Fruit fly (Drosophila melanogaster): ENCODE data around the gene chas.

Gene chas

DNA sequence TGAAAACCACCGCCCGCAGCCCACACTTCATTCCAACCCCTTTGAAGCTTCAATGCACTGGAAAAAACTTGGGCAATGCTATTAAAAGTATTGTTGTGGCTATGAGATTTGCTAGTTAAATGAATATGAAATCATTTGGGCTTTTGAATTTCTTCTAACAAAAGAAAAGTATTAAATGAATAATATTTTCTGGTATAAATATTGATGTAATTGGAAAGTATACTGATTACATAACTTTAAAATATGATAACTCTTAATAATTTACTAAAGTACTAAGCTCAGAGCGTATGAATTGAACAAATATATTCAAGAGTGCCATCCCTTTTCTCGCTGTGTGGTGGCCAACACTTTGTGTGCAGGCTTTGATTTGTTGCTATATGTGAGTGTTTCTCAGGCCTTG, 5.8 kb downstream of the chas start:
- TF ChIP-seq CG17801 (GFP tag; optimal IDR thresholded peaks at IDR 0.05; ENCODE audit: partially characterized antibody) = no peak

DNA sequence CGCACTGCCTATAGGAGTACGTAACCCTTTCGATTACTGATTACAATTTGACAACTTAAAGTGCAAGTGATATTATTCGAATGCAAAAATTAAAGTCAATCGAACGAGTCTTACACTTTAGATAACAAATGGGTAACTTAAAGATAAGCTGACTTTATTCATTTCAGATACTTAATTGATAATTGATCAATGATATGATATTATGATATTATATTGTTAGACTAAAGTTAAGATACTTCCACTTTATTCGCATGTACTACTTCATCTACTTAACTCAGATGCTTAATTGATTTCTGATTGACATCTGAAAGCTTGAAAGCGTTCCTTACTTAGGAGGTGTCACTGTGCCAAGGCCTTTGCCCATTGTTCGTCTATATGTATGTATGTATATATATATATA, 12.4 kb downstream of the chas start:
- no peak for TF ChIP-seq CG17801 (GFP tag; optimal IDR thresholded peaks at IDR 0.05; ENCODE audit: partially characterized antibody)

DNA sequence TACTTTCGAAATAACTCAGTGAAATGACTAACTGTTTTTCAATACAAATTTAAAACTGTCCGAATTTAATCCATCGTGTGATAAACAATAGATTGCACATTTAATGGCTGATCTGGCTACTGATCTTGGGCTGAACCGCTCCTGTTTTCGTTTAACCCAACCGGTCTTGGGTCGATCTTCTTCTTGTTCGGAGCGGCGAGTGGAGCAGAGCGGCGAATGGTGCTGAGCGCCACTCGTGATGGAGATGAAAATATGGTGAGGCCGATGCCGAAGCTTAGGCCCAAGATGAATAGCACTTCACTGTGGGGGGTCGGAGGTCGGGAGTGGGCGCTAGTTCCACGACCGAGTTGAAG, 15.0 kb downstream of the chas start:
- no peak for TF ChIP-seq CG17801 (GFP tag; optimal IDR thresholded peaks at IDR 0.05; ENCODE audit: partially characterized antibody)

DNA sequence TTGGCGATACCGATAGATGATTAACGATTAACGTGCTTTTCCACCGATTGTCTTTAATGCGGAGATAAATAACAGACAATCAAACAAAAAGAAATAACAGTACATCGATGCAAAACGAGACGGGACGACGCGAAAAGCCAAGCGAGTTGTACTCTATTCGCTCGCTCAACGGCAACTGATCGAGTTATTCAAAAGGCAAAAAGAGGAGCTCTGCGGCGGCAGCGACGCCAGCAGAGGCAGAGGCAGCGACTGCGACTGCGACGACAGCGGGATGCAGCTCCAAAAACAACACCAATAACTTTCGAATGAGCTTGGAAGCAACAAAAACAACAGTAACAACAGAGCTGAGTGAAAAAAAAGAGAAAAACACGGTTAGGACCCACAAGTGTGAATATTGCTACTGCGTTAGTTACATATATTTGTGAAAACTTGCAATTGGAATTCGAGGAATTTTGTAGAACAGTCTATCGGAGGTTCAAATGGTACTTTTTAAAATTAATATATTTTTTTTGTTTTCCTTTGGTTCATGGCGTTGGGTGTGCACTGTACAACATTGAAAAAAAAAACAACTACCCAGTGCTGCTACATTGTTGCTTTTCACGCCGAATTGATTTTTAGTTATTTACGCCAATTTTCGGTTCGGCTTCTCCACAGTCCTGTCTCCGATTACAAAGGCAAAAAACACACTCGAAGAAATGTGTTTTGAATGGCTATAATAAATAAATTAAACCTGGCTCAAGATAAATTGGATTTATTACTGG, 15.6 kb downstream of the chas start:
- TF ChIP-seq CG17801 (GFP tag; optimal IDR thresholded peaks at IDR 0.05; ENCODE audit: partially characterized antibody) = peak; percentile 50

DNA sequence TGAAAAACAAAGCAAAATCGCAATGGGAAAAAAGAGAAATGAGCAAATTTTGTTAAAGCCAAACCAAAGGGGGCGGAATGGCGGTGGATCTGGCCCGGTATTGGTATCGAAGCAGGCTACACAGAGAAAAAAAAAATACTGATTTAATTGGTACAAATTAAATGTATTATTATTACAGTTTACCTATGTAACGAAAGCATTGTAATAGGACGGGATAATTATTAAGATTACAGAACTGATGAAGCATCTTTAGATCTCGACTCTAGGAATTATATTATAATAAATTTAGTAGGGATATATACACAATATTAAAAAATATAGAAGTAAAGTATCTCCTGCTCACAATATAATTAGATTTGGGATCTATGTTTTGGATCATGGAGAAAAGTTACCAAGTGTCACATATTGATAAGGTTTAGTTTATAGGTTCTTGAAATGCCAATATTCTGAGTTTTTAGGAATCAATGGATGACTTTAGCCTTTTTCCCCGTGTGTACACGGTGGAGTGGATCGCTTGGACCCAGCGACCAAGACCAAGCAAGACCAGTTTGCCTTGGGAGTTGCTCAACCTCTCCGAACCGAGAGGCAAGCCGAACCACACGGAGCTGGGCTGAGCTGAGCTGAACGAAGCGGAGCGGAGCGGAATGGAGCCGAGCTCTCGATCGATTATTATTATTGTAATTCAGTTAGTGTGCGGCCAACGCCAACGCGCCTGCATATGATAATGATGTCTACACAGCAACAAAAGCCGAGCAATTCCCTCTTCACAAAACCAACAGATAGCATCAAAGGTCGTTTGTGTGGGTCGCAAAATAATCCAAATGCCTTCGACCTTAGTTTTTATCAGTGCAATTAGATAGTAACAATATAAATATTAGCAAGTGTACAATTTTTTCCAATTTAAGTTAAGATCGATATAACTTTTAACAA, 18.6 kb downstream of the chas start:
- no peak for TF ChIP-seq CG17801 (GFP tag; optimal IDR thresholded peaks at IDR 0.05; ENCODE audit: partially characterized antibody)

DNA sequence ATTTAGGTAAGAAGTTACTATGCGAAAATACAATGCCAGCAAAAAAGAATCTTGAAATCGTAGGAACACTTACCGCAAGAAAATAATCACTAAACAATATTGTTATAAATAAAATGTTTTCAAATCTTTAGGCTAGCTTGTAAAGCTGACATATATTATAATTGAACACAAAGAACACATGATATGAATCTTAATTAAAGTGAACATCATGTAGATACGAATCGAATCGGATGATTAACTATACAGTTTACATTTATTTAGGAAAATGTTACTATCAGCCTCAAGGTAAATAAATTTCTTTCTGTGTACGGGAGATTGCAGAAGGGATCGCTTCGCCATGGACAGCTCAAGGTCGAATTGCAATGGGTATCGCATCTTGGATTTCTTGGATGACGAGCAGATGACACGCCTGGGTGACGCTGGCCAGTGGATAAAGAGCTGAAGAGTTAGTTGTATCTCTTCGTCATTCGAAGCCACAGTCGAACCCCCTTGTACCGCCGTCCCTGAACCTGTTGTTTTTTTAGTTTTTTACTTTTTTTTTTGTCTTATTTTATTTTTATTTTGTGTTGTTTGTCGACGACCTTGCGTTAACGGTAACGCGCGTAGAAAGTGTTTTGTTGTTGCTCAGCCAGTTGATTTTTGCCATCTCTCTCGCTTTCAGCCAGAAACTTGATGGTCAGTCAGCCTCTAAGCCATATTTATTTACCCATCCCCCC, 20.4 kb downstream of the chas start:
- no peak for TF ChIP-seq CG17801 (GFP tag; optimal IDR thresholded peaks at IDR 0.05; ENCODE audit: partially characterized antibody)

DNA sequence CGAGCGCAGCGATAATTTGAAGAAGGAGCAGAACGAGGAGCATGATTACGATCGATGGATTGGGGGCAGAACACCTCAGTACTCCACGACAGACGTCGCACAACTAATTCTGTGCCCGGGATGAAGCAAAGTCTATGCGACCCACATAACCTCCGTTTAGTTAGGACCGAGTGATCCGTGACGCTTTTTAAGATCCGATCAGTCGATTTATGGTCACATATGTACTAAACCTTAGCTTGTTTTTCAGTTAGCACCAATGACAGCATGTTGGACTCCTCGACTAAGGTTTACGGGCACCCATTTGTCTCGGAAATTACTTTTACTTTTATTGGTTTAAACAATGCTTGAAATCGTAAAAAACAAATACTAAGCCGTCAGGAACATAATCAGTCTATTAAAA, 26.7 kb downstream of the chas start, which contains the start of gene CG12990:
Gene CG12990, minus strand, starts transcription at position 101 of the 400 bp plus-strand sequence.
- no peak for TF ChIP-seq CG17801 (GFP tag; optimal IDR thresholded peaks at IDR 0.05; ENCODE audit: partially characterized antibody)

DNA sequence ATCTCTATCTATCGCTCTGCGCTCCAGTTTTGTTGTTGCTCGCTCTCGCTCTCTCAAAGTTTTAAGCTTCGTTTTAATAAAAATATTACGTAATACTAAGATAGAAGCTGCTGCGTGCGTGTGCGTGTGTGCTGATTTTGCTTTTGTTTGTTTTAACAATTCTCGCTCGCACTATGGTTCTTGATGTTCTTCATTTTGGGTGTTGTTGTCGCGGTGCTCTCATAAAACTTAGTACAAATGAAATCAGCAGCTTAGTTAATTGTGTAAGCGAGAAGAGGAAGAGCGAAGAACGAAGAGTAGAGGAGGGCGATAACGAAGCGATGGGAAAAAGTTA, 39.4 kb downstream of the chas start:
- TF ChIP-seq CG17801 (GFP tag; optimal IDR thresholded peaks at IDR 0.05; ENCODE audit: partially characterized antibody) = no peak

DNA sequence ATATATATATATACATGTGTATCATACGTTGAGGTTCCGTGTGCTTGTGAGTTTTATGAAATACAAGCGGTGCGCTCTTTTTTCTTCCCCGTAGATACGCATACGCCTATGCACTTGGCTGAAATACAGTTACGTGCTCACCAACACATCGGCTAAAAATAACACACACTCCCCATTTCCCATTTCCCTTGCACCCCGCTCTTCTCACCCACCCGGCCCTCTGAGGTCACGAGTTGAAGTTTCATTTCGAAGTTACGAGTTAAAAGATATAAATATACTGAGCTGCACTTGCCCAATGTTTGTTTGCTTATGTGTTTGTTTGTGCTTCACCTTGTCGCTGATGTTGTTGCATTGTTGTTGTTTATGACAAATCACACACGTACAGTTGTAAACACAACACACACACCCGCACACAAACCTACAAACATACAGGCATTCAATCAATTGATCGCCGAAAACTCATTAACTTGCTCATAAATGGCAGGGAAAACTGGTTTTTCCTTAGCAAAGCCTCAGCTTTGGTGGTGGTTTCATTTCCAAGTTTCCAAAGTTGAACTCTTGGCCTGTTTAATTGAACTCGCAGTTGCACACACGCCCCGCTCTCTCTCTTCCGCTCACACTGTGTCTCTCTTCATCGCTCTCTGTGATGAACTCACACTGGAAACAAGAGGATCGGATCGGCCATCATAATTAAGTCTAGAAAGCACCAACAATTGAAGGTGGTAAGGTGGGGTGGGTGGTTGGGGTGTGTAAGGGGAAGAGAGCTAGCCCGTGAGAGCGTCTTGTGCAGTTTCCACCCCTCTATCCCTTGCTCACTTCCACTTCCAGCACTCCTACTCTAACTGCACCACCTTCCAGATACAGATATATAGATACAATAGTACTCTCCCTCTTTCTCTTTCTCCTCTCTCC, 40.1 kb downstream of the chas start:
- TF ChIP-seq CG17801 (GFP tag; optimal IDR thresholded peaks at IDR 0.05; ENCODE audit: partially characterized antibody) = peak; percentile 12

DNA sequence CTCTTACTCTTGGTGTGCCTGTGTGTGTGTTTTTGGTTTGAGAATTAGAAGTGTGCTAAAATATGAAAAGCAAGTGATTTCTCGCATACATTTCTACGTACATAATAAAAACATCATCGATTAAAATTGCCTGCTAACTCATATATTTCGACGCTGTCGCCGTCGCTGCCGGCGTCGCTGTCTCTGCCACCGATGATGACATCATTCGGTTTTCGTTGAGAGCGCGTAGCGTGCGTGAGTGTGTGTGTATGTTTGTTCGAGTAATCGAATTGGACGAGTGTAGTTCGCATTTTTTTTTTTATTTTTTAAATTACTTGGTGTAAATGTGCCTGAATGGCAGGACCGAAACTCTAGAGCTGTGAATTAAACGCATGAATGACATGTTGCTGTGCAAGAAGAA, 40.8 kb downstream of the chas start:
- TF ChIP-seq CG17801 (GFP tag; optimal IDR thresholded peaks at IDR 0.05; ENCODE audit: partially characterized antibody) = no peak

DNA sequence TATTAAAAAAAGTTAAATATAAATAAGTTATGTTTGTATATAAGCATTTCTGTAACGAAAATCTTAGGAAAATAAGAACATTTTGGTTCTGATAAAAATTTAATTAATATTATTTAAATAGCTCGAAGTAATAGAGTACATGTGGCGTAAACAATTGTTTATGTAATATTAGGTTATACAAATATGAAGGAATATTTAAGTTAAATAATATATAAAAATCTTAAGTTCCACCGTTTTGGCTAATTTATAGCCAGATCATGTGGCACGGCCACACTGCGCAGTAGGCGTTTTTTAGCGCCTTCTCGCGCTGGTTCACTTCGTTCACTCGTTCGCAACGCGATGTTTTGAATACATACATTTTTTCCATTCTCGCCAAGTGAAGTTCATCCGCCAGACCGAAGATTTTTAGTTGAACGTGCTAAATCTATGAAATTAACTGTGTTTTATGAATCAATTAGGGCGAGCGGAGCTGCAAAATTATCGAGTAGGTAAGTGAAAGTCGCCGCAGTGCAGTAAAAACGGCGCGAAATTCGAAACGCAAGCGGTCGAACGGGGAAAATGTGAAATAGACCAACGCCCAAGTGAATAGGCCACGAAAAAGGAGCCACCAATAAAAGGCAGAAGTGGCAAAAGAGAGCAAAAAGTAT, 41.4 kb downstream of the chas start, which contains the start of gene beta-Spec:
Gene beta-Spec, plus strand, starts transcription at position 323 of the 647 bp plus-strand sequence.
- peak; percentile 19 for TF ChIP-seq CG17801 (GFP tag; optimal IDR thresholded peaks at IDR 0.05; ENCODE audit: partially characterized antibody)

DNA sequence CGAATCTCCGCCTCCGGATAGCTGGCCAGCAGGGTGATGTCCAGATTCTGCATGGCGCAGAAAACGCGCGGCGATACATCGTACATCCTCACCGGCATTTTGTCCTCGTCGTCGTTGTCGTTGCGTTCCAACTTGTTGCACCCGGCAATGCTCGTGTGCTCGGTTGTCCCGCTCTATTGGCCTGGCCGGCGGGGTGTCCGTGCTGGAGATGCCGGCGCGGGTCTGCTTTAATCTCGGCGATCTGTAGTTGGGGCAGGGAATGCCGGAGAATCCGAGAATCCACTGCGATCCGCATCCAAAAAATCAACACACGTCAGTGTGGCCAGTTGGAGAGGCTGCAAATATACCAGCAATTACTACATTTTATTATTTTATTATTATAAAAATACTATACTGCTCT, 42.0 kb downstream of the chas start, which contains the start of gene IntS2:
Gene IntS2, minus strand, starts transcription at position 318 of the 400 bp plus-strand sequence.
- no peak for TF ChIP-seq CG17801 (GFP tag; optimal IDR thresholded peaks at IDR 0.05; ENCODE audit: partially characterized antibody)

DNA sequence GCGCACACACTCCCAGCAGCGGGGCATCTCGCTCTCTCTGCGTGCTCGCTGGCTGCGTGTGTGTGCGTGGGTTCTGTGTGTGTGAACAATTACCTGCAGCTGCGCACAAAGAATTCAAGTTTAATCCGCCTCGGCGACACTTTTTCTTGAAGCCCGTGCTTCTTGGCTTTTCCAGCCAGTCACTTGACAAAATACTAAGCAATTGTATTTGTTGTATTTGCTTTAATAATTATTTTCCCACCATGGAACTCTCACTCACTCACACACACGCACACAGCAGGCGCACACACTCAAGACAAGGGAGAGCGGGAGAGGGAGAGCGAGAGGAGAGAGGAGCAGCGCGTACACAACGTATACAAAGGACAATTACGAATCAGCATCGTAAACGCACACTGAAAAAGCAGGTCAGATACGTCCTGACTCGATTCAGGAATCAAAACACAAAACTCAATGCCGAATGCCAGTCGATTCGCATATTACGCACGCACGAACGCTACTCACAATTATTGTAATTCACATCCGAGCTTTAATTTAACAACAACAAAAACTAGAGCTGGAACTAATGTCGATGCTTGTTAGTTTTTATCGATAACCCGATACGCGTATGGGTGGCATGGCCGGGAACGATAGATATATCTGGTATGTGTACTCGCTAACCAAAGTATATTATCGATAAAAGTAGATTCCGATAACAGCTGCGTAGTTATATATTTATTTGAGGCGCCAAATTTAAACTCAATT, 46.4 kb downstream of the chas start, which contains the start of gene RhoGAPp190:
Gene RhoGAPp190, minus strand, starts transcription at position 565 of the 741 bp plus-strand sequence.
- peak; percentile 62 for TF ChIP-seq CG17801 (GFP tag; optimal IDR thresholded peaks at IDR 0.05; ENCODE audit: partially characterized antibody)
